Worm (Caenorhabditis elegans) whole organism, late embryonic: ENCODE results near the gene Y50D4B.6.

ENCODE experiments used
- C38D4.7 ChIP-seq: fragments of 200-800 bp; sonication (Bioruptor generic); optimal IDR thresholded peaks from 2 replicates; lab custom pipeline; 2018; ENCODE audit warnings: mild to moderate bottlenecking, missing genetic modification characterization, moderate library complexity, missing compliant biosample characterization
- F13H6.1 ChIP-seq: sonication (generic microtip); optimal IDR thresholded peaks from 2 replicates; lab custom pipeline; 2016; ENCODE audit warnings: missing genetic modification characterization, missing compliant biosample characterization
- K02D7.2 ChIP-seq: sonication (generic microtip); optimal IDR thresholded peaks from 2 replicates; lab custom pipeline; 2017; ENCODE audit warnings: mild to moderate bottlenecking, missing genetic modification characterization, missing compliant biosample characterization
- T23F11.4 ChIP-seq: fragments of 200-800 bp; sonication (Bioruptor generic); optimal IDR thresholded peaks from 2 replicates; lab custom pipeline; 2018; ENCODE audit warnings: mild to moderate bottlenecking, missing genetic modification characterization, missing compliant biosample characterization
- ceh-14 ChIP-seq: sonication (generic microtip); optimal IDR thresholded peaks from 2 replicates; lab custom pipeline; 2016; ENCODE audit warnings: missing genotype, missing genetic modification characterization, missing compliant biosample characterization
- ceh-18 ChIP-seq: sonication (generic microtip); optimal IDR thresholded peaks from 2 replicates; lab custom pipeline; 2016; ENCODE audit warnings: missing genetic modification characterization, missing compliant biosample characterization
- ceh-19 ChIP-seq: fragments of 200-800 bp; sonication (Bioruptor generic); optimal IDR thresholded peaks from 2 replicates; lab custom pipeline; 2018; ENCODE audit warnings: mild to moderate bottlenecking, missing genetic modification characterization, missing compliant biosample characterization
- ceh-2 ChIP-seq: sonication (generic microtip); optimal IDR thresholded peaks from 2 replicates; lab custom pipeline; 2016; ENCODE audit warnings: missing genotype, missing genetic modification characterization, missing compliant biosample characterization
- ceh-22 ChIP-seq: sonication (generic microtip); optimal IDR thresholded peaks from 2 replicates; lab custom pipeline; 2017; ENCODE audit warnings: missing biosample characterization, missing genetic modification characterization
- ceh-30 ChIP-seq: fragments of 150-350 bp; optimal IDR thresholded peaks from 2 replicates; lab custom pipeline; 2014; ENCODE audit warnings: missing biosample characterization, missing genetic modification characterization
- ceh-31 ChIP-seq: sonication (generic microtip); optimal IDR thresholded peaks from 2 replicates; lab custom pipeline; 2016; ENCODE audit warnings: missing genetic modification characterization, missing compliant biosample characterization
- ceh-34 ChIP-seq: sonication (generic microtip); optimal IDR thresholded peaks from 2 replicates; lab custom pipeline; 2016; ENCODE audit warnings: mild to moderate bottlenecking, missing genetic modification characterization, missing compliant biosample characterization
- ceh-45 ChIP-seq: fragments of 200-800 bp; sonication (Bioruptor generic); IDR thresholded peaks from 2 replicates; pipeline ENCODE4 v1.3.6; 2022; ENCODE audit warnings: missing genetic modification reagents, missing genetic modification characterization, missing compliant biosample characterization
- ceh-6 ChIP-seq: fragments of 200-800 bp; sonication (Bioruptor generic); optimal IDR thresholded peaks from 2 replicates; lab custom pipeline; 2018; ENCODE audit warnings: mild to moderate bottlenecking, missing genetic modification characterization, missing compliant biosample characterization
- che-1 ChIP-seq: sonication (generic microtip); optimal IDR thresholded peaks from 2 replicates; lab custom pipeline; 2016; ENCODE audit warnings: mild to moderate bottlenecking, missing genetic modification characterization, missing compliant biosample characterization
- elt-2 ChIP-seq: sonication (generic microtip); optimal IDR thresholded peaks from 2 replicates; lab custom pipeline; 2016; ENCODE audit warnings: missing genetic modification reagents, missing genetic modification characterization, missing compliant biosample characterization
- elt-4 ChIP-seq: sonication (generic microtip); optimal IDR thresholded peaks from 2 replicates; lab custom pipeline; 2016; ENCODE audit warnings: missing genetic modification characterization, missing compliant biosample characterization
- ets-4 ChIP-seq: sonication (generic microtip); optimal IDR thresholded peaks from 2 replicates; lab custom pipeline; 2016; ENCODE audit warnings: missing genetic modification characterization, missing compliant biosample characterization
- fkh-6 ChIP-seq: sonication (generic microtip); optimal IDR thresholded peaks from 2 replicates; lab custom pipeline; 2016; ENCODE audit warnings: missing genetic modification characterization, missing compliant biosample characterization
- gmeb-2 ChIP-seq: sonication (generic microtip); optimal IDR thresholded peaks from 2 replicates; lab custom pipeline; 2016; ENCODE audit warnings: missing genetic modification characterization, inconsistent platforms, missing compliant biosample characterization
- hlh-13 ChIP-seq: fragments of 200-800 bp; sonication (Bioruptor generic); optimal IDR thresholded peaks from 2 replicates; lab custom pipeline; 2018; ENCODE audit warnings: mild to moderate bottlenecking, missing genetic modification characterization, missing compliant biosample characterization
- hlh-15 ChIP-seq: sonication (generic microtip); optimal IDR thresholded peaks from 2 replicates; lab custom pipeline; 2016; ENCODE audit warnings: missing genetic modification characterization, missing compliant biosample characterization
- hlh-30 ChIP-seq: sonication (generic microtip); optimal IDR thresholded peaks from 2 replicates; lab custom pipeline; 2017; ENCODE audit warnings: antibody characterized with exemption, missing genetic modification characterization, missing compliant biosample characterization; ENCODE audit not compliant: insufficient read depth
- hlh-6 ChIP-seq: sonication (generic microtip); optimal IDR thresholded peaks from 2 replicates; lab custom pipeline; 2016; ENCODE audit warnings: missing genotype, missing genetic modification characterization, missing compliant biosample characterization
- lim-6 ChIP-seq: sonication (generic microtip); optimal IDR thresholded peaks from 2 replicates; lab custom pipeline; 2016; ENCODE audit warnings: missing genetic modification characterization, missing compliant biosample characterization
- madf-2 ChIP-seq: sonication (generic microtip); optimal IDR thresholded peaks from 2 replicates; lab custom pipeline; 2017; ENCODE audit warnings: missing genetic modification characterization, missing compliant biosample characterization
- nfya-1 ChIP-seq: sonication (generic microtip); optimal IDR thresholded peaks from 2 replicates; lab custom pipeline; 2017; ENCODE audit warnings: missing genetic modification characterization, mild to moderate bottlenecking, missing compliant biosample characterization, antibody characterized with exemption, moderate library complexity
- nhr-11 ChIP-seq: fragments of 150-350 bp; optimal IDR thresholded peaks from 2 replicates; lab custom pipeline; 2014; ENCODE audit warnings: missing biosample characterization, missing genetic modification characterization
- npax-4 ChIP-seq: sonication (generic microtip); optimal IDR thresholded peaks from 2 replicates; lab custom pipeline; 2016; ENCODE audit warnings: missing genetic modification characterization, missing compliant biosample characterization
- odd-2 ChIP-seq: sonication (generic microtip); optimal IDR thresholded peaks from 2 replicates; lab custom pipeline; 2017; ENCODE audit warnings: antibody characterized with exemption, mild to moderate bottlenecking, missing genetic modification characterization, missing compliant biosample characterization
- pag-3 ChIP-seq: sonication (generic microtip); optimal IDR thresholded peaks from 2 replicates; lab custom pipeline; 2016; ENCODE audit warnings: missing compliant biosample characterization, missing genetic modification characterization, borderline replicate concordance
- pat-9 ChIP-seq: fragments of 200-800 bp; sonication (Bioruptor generic); optimal IDR thresholded peaks from 2 replicates; lab custom pipeline; 2018; ENCODE audit warnings: mild to moderate bottlenecking, missing genetic modification characterization, moderate library complexity, missing compliant biosample characterization
- pqm-1 ChIP-seq: sonication (generic microtip); optimal IDR thresholded peaks from 2 replicates; lab custom pipeline; 2016; ENCODE audit warnings: missing genetic modification characterization, missing compliant biosample characterization
- pros-1 ChIP-seq: fragments of 150-350 bp; optimal IDR thresholded peaks from 2 replicates; lab custom pipeline; 2014; ENCODE audit warnings: missing biosample characterization, missing genetic modification reagents, missing genetic modification characterization
- ref-2 ChIP-seq: sonication (generic microtip); optimal IDR thresholded peaks from 2 replicates; lab custom pipeline; 2016; ENCODE audit warnings: missing genetic modification characterization, missing compliant biosample characterization
- rnt-1 ChIP-seq: sonication (generic microtip); optimal IDR thresholded peaks from 2 replicates; lab custom pipeline; 2016; ENCODE audit warnings: missing genetic modification characterization, missing compliant biosample characterization
- sdc-2 ChIP-seq: sonication (generic microtip); optimal IDR thresholded peaks from 2 replicates; lab custom pipeline; 2016; ENCODE audit warnings: missing genotype, missing genetic modification characterization, missing compliant biosample characterization
- sox-2 ChIP-seq: fragments of 200-800 bp; sonication (Bioruptor generic); IDR thresholded peaks from 2 replicates; pipeline ENCODE4 v1.3.6; 2022; ENCODE audit warnings: missing genetic modification reagents, missing genetic modification characterization, missing compliant biosample characterization
- sox-4 ChIP-seq: sonication (generic microtip); optimal IDR thresholded peaks from 2 replicates; lab custom pipeline; 2017; ENCODE audit warnings: mild to moderate bottlenecking, missing genetic modification characterization, inconsistent platforms, missing compliant biosample characterization
- syd-9 ChIP-seq: sonication (generic microtip); optimal IDR thresholded peaks from 2 replicates; lab custom pipeline; 2016; ENCODE audit warnings: mild to moderate bottlenecking, missing genetic modification characterization, moderate library complexity, missing compliant biosample characterization
- tbx-2 ChIP-seq: sonication (generic microtip); optimal IDR thresholded peaks from 2 replicates; lab custom pipeline; 2016; ENCODE audit warnings: missing genetic modification characterization, missing compliant biosample characterization
- unc-42 ChIP-seq: sonication (generic microtip); optimal IDR thresholded peaks from 2 replicates; lab custom pipeline; 2016; ENCODE audit warnings: missing genotype, missing genetic modification characterization, missing compliant biosample characterization
- unc-55 ChIP-seq: sonication (generic microtip); optimal IDR thresholded peaks from 2 replicates; lab custom pipeline; 2017; ENCODE audit warnings: missing biosample characterization, missing genetic modification reagents, missing genetic modification characterization

The Y50D4B.6 gene

DNA sequence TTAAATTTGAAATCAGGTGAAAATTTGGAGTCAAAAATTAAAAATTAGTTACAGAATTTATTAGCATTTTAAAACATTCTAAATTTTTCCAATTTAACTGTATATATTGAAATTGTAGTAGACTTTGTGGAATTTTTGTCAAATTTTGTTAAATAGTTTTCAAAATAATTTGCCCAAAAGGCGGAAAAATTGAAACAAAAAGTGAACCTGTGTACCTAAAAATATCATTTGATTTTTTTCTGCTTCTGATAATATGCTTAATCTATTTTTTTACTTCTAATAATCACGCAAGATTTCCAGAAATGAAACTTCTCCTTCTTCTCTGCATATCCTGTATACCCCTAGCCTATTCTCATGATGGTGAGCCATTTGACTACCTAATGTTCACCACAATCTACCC, 22.8 kb upstream of the Y50D4B.6 start, which contains the start of gene rnst-2:
Gene rnst-2, plus strand, starts transcription at position 301 of the 400 bp plus-strand sequence.
- TF ChIP-seq F13H6.1 (no peak), pros-1 (tag; lab: Kevin White, UChicago) (no peak), madf-2 (tag; lab: Kevin White, UChicago) (no peak), fkh-6 (tag; lab: Kevin White, UChicago) (no peak), nfya-1 (no peak), sox-4 (tag; lab: Kevin White, UChicago) (no peak), npax-4 (tag; lab: Kevin White, UChicago) (no peak), syd-9 (no peak), K02D7.2 (tag; lab: Kevin White, UChicago) (no peak), gmeb-2 (no peak), ets-4 (tag; lab: Kevin White, UChicago) (no peak), unc-42 (tag; lab: Kevin White, UChicago) (no peak), C38D4.7 (GFP tag; lab: Kevin White, UChicago) (no peak), ceh-2 (tag; lab: Kevin White, UChicago) (no peak), ceh-6 (GFP tag; lab: Kevin White, UChicago) (no peak), ceh-31 (tag; lab: Kevin White, UChicago) (no peak), unc-55 (GFP tag; lab: Kevin White, UChicago) (no peak), T23F11.4 (GFP tag; lab: Kevin White, UChicago) (no peak), pqm-1 (tag; lab: Kevin White, UChicago) (no peak), ceh-19 (GFP tag; lab: Kevin White, UChicago) (no peak)

DNA sequence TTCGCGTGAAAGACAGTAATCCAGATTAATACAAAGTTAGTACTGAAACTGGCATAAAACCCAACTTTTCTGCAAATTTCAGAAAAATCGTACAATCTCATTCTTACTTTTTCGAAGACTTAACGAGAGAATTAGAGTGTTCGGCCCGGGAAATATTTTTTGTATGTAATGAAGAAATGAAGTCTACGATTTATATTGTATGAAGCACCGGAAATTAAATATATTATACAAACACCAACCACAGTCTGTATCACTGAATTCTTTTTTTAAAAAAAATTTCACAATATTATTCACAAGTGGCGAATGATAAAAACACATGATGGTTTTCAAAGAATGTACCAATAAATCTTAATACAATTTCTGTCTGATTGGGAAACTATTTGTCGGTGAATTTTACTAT, 19.6 kb upstream of the Y50D4B.6 start, which contains the start of gene str-67:
Gene str-67, minus strand, starts transcription at position 101 of the 400 bp plus-strand sequence.
- TF ChIP-seq syd-9 (no peak), pat-9 (tag; lab: Kevin White, UChicago) (no peak), unc-42 (tag; lab: Kevin White, UChicago) (no peak), che-1 (tag; lab: Kevin White, UChicago) (no peak), madf-2 (tag; lab: Kevin White, UChicago) (no peak), lim-6 (no peak), pqm-1 (tag; lab: Kevin White, UChicago) (no peak), nfya-1 (no peak), sox-2 (GFP tag; lab: Robert Waterston, UW) (no peak), sox-4 (tag; lab: Kevin White, UChicago) (no peak), F13H6.1 (no peak), gmeb-2 (no peak), npax-4 (tag; lab: Kevin White, UChicago) (no peak), nhr-11 (tag; lab: Kevin White, UChicago) (no peak), ceh-14 (no peak), ceh-30 (tag; lab: Kevin White, UChicago) (no peak), hlh-15 (no peak)

DNA sequence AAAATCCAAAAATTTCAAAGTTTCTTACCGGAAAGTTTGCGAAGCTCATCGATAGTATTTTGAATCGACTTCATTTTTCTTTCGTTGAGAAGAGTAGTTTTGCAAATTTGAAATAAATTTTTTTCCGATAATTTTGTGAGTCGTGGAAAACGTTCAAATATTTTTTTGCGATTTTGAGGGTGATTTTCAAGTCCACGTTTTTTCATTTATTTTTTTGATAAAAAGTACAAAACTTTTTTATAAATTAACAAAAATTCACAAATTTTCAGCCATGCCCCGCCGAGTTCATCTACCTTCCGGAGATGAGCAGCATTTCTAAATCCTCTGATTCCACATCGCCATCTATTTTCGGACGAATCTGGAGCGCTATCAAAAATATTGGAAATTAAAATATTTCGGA, 16.6 kb upstream of the Y50D4B.6 start, which contains the start of gene K10C9.7:
Gene K10C9.7, minus strand, starts transcription at position 101 of the 400 bp plus-strand sequence.
- TF ChIP-seq nfya-1 (no peak), pag-3 (tag; lab: Kevin White, UChicago) (no peak), hlh-30 (tag; lab: Kevin White, UChicago) (no peak), sox-4 (tag; lab: Kevin White, UChicago) (no peak), che-1 (tag; lab: Kevin White, UChicago) (no peak), hlh-6 (tag; lab: Kevin White, UChicago) (no peak), elt-2 (no peak), ceh-22 (tag; lab: Kevin White, UChicago) (no peak), F13H6.1 (no peak), ceh-34 (tag; lab: Kevin White, UChicago) (no peak), odd-2 (no peak), ceh-18 (tag; lab: Kevin White, UChicago) (no peak)

DNA sequence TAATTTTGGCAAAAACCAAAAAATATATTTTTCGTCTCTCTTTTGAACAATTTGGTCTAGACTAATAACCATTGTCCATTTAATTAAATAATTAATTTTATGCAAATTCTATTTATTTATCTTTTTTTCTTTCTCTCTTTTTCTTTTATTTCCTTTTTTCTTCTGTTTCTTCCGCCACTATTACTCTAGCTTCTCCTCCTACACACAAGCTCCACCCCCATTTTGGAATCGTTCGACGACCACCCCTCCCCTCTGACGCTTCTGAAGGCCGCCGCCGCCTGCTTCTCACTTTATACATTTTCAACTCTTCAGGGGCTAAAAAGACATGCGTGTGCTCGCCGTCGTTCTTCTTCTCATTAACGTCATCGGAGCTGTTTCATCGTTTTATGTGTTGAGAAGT, 9.2 kb upstream of the Y50D4B.6 start, which contains the start of gene K10C9.1:
Gene K10C9.1, plus strand, starts transcription at position 301 of the 400 bp plus-strand sequence.
- TF ChIP-seq pqm-1 (tag; lab: Kevin White, UChicago) (no peak), tbx-2 (tag; lab: Kevin White, UChicago) (no peak), fkh-6 (tag; lab: Kevin White, UChicago) (no peak), C38D4.7 (GFP tag; lab: Kevin White, UChicago) (no peak), hlh-6 (tag; lab: Kevin White, UChicago) (no peak), sdc-2 (no peak), ets-4 (tag; lab: Kevin White, UChicago) (no peak), unc-55 (GFP tag; lab: Kevin White, UChicago) (no peak), nhr-11 (tag; lab: Kevin White, UChicago) (no peak), ref-2 (tag; lab: Kevin White, UChicago) (no peak), ceh-14 (no peak), che-1 (tag; lab: Kevin White, UChicago) (no peak), elt-4 (tag; lab: Kevin White, UChicago) (no peak), ceh-30 (tag; lab: Kevin White, UChicago) (no peak), rnt-1 (no peak), ceh-45 (GFP tag; lab: Robert Waterston, UW) (no peak), syd-9 (no peak), hlh-13 (GFP tag; lab: Kevin White, UChicago) (no peak)
- TF ChIP-seq, all 69 proteins: peak for 0
